Worm (Caenorhabditis elegans) whole organism, L3 larva: ENCODE measurements around the gene cct-8.

Experiments
- ama-1 ChIP-seq: fragments of 150-350 bp; optimal IDR thresholded peaks from 2 replicates; lab custom pipeline; 2018
- ceh-28 ChIP-seq: fragments of 150-350 bp; optimal IDR thresholded peaks from 2 replicates; lab custom pipeline; 2014; ENCODE audit warnings: missing biosample characterization, missing genetic modification reagents, missing genetic modification characterization
- ceh-82 ChIP-seq: fragments of 150-350 bp; optimal IDR thresholded peaks from 2 replicates; lab custom pipeline; 2014; ENCODE audit warnings: missing biosample characterization, missing genetic modification characterization
- egl-27 ChIP-seq: sonication (generic microtip); optimal IDR thresholded peaks from 4 replicates; lab custom pipeline; 2017; ENCODE audit warnings: missing biosample characterization, missing genetic modification reagents, missing genetic modification characterization
- jun-1 ChIP-seq: fragments of 150-350 bp; optimal IDR thresholded peaks from 2 replicates; lab custom pipeline; 2014; ENCODE audit warnings: missing biosample characterization, missing genetic modification reagents, missing genetic modification characterization
- lin-15B ChIP-seq: fragments of 150-350 bp; optimal IDR thresholded peaks from 2 replicates; lab custom pipeline; 2014; ENCODE audit warnings: missing biosample characterization, missing genetic modification characterization
- lin-39 ChIP-seq: fragments of 150-350 bp; optimal IDR thresholded peaks from 2 replicates; lab custom pipeline; 2018; ENCODE audit warnings: missing biosample characterization, missing genetic modification reagents, missing genetic modification characterization
- nhr-237 ChIP-seq: fragments of 150-350 bp; optimal IDR thresholded peaks from 2 replicates; lab custom pipeline; 2014; ENCODE audit warnings: missing biosample characterization, missing genetic modification characterization
- nhr-76 ChIP-seq: fragments of 150-350 bp; sonication (generic microtip); optimal IDR thresholded peaks from 5 replicates; lab custom pipeline; 2014; ENCODE audit warnings: missing biosample characterization, missing genetic modification characterization
- pqm-1 ChIP-seq: fragments of 150-350 bp; optimal IDR thresholded peaks from 2 replicates; lab custom pipeline; 2017; ENCODE audit warnings: missing biosample characterization, missing genetic modification characterization, inconsistent platforms
- tbx-2 ChIP-seq: sonication (generic microtip); optimal IDR thresholded peaks from 2 replicates; lab custom pipeline; 2016; ENCODE audit warnings: mild to moderate bottlenecking, missing genetic modification characterization, missing compliant biosample characterization
- unc-62 ChIP-seq: fragments of 150-350 bp; sonication (generic microtip); optimal IDR thresholded peaks from 4 replicates; lab custom pipeline; 2014; ENCODE audit warnings: missing biosample characterization, missing genetic modification reagents, missing genetic modification characterization
- zag-1 ChIP-seq: fragments of 150-350 bp; optimal IDR thresholded peaks from 2 replicates; lab custom pipeline; 2014; ENCODE audit warnings: missing biosample characterization, missing genetic modification characterization

- TF ChIP-seq zag-1 (no peak), nhr-237 (tag; lab: Kevin White, UChicago) (no peak), pqm-1 (tag; lab: Kevin White, UChicago) (no peak), unc-62 (GFP tag; lab: Kevin White, UChicago) (no peak), ama-1 (lab: Kevin White, UChicago) (no peak), ceh-82 (tag; lab: Kevin White, UChicago) (no peak), nhr-76 (no peak), jun-1 (tag; lab: Kevin White, UChicago) (no peak), egl-27 (tag; lab: Kevin White, UChicago) (no peak), lin-39 (no peak), tbx-2 (tag; lab: Kevin White, UChicago) (no peak), ceh-28 (tag; lab: Kevin White, UChicago) (no peak), lin-15B (tag; lab: Kevin White, UChicago) (no peak)
These were observed 39.7 kb downstream of the cct-8 start for ce11 chrIV:1053989-1054388.
